Worm (Caenorhabditis elegans) whole organism, L2 larva: ENCODE results near the gene T05H4.4.

Experiments
- C34F6.9 ChIP-seq: fragments of 150-350 bp; optimal IDR thresholded peaks from 2 replicates; lab custom pipeline; 2014; ENCODE audit warnings: missing biosample characterization, missing genetic modification characterization
- F13H6.1 ChIP-seq: sonication (generic microtip); optimal IDR thresholded peaks from 2 replicates; lab custom pipeline; 2016; ENCODE audit warnings: missing genetic modification characterization, missing compliant biosample characterization
- Y55F3AM.14 ChIP-seq: fragments of 200-800 bp; sonication (Bioruptor generic); optimal IDR thresholded peaks from 2 replicates; lab custom pipeline; 2018; ENCODE audit warnings: mild to moderate bottlenecking, missing genetic modification characterization, missing compliant biosample characterization
- ZK546.5 ChIP-seq: sonication (generic microtip); optimal IDR thresholded peaks from 2 replicates; lab custom pipeline; 2017; ENCODE audit warnings: missing biosample characterization, missing genetic modification characterization
- ama-1 ChIP-seq: fragments of 150-350 bp; optimal IDR thresholded peaks from 2 replicates; lab custom pipeline; 2018; ENCODE audit warnings: inconsistent platforms
- ceh-16 ChIP-seq: fragments of 150-350 bp; optimal IDR thresholded peaks from 2 replicates; lab custom pipeline; 2014; ENCODE audit warnings: missing biosample characterization, missing genetic modification characterization
- ceh-82 ChIP-seq: fragments of 150-350 bp; optimal IDR thresholded peaks from 2 replicates; lab custom pipeline; 2014; ENCODE audit warnings: missing biosample characterization, missing genetic modification characterization
- crh-2 ChIP-seq: sonication (generic microtip); optimal IDR thresholded peaks from 2 replicates; lab custom pipeline; 2017; ENCODE audit warnings: missing biosample characterization, missing genetic modification characterization
- dmd-4 ChIP-seq: sonication (generic microtip); optimal IDR thresholded peaks from 2 replicates; lab custom pipeline; 2017; ENCODE audit warnings: missing biosample characterization, missing genetic modification characterization
- elt-1 ChIP-seq: fragments of 150-350 bp; optimal IDR thresholded peaks from 2 replicates; lab custom pipeline; 2014; ENCODE audit warnings: missing biosample characterization, missing genetic modification characterization
- fos-1 ChIP-seq: fragments of 150-350 bp; optimal IDR thresholded peaks from 2 replicates; lab custom pipeline; 2014; ENCODE audit warnings: missing biosample characterization, missing genetic modification characterization
- lin-11 ChIP-seq: fragments of 150-350 bp; sonication (generic microtip); optimal IDR thresholded peaks from 2 replicates; lab custom pipeline; 2014; ENCODE audit warnings: missing biosample characterization, missing genetic modification characterization, inconsistent platforms, mixed read lengths
- lin-39 ChIP-seq: fragments of 150-350 bp; optimal IDR thresholded peaks from 2 replicates; lab custom pipeline; 2014; ENCODE audit warnings: missing biosample characterization, missing genetic modification reagents, missing genetic modification characterization
- lsy-2 ChIP-seq, 2 experiments: fragments of 150-350 bp in 1 of 2; sonication (generic microtip) in 1 of 2; optimal IDR thresholded peaks; 2 replicates each; lab custom pipeline; 2014 to 2017; ENCODE audit warnings: missing biosample characterization in 2 of 2, missing genetic modification characterization in 2 of 2
- mab-5 ChIP-seq: fragments of 150-350 bp; optimal IDR thresholded peaks from 2 replicates; lab custom pipeline; 2014; ENCODE audit warnings: missing biosample characterization, missing genetic modification characterization
- mdl-1 ChIP-seq, 2 experiments: fragments of 150-350 bp in 1 of 2; sonication (generic microtip) in 1 of 2; optimal IDR thresholded peaks; 2 replicates each; lab custom pipeline; 2017; ENCODE audit warnings: missing biosample characterization in 2 of 2, missing genetic modification characterization in 2 of 2
- nhr-10 ChIP-seq: sonication (generic microtip); optimal IDR thresholded peaks from 2 replicates; lab custom pipeline; 2017; ENCODE audit warnings: missing biosample characterization, missing genetic modification characterization
- nhr-11 ChIP-seq: fragments of 150-350 bp; optimal IDR thresholded peaks from 2 replicates; lab custom pipeline; 2014; ENCODE audit warnings: missing biosample characterization, missing genetic modification characterization
- nhr-12 ChIP-seq: fragments of 150-350 bp; optimal IDR thresholded peaks from 2 replicates; lab custom pipeline; 2014; ENCODE audit warnings: missing biosample characterization, missing genetic modification characterization
- nhr-129 ChIP-seq: fragments of 150-350 bp; optimal IDR thresholded peaks from 2 replicates; lab custom pipeline; 2014; ENCODE audit warnings: missing biosample characterization, missing genetic modification characterization
- nhr-23 ChIP-seq: fragments of 150-350 bp; optimal IDR thresholded peaks from 2 replicates; lab custom pipeline; 2014; ENCODE audit warnings: missing biosample characterization, missing genetic modification reagents, missing genetic modification characterization
- nhr-237 ChIP-seq: fragments of 150-350 bp; optimal IDR thresholded peaks from 2 replicates; lab custom pipeline; 2014; ENCODE audit warnings: missing biosample characterization, missing genetic modification characterization
- nhr-25 ChIP-seq: fragments of 150-350 bp; sonication (generic microtip); optimal IDR thresholded peaks from 3 replicates; lab custom pipeline; 2014; ENCODE audit warnings: missing biosample characterization, missing genetic modification characterization
- nhr-6 ChIP-seq: fragments of 150-350 bp; optimal IDR thresholded peaks from 2 replicates; lab custom pipeline; 2014; ENCODE audit warnings: missing biosample characterization, missing genetic modification characterization
- nhr-77 ChIP-seq: fragments of 150-350 bp; optimal IDR thresholded peaks from 2 replicates; lab custom pipeline; 2014; ENCODE audit warnings: missing biosample characterization, missing genetic modification characterization
- sma-3 ChIP-seq: sonication (generic microtip); optimal IDR thresholded peaks from 2 replicates; lab custom pipeline; 2016; ENCODE audit warnings: missing genetic modification reagents, missing genetic modification characterization, missing compliant biosample characterization
- sma-9 ChIP-seq, 2 experiments: fragments of 150-350 bp in 1 of 2; sonication (generic microtip) in 1 of 2; optimal IDR thresholded peaks; 2 replicates each; lab custom pipeline; 2014 to 2016; ENCODE audit warnings: missing genetic modification characterization in 2 of 2, mild to moderate bottlenecking in 1 of 2, missing biosample characterization in 1 of 2, missing compliant biosample characterization in 1 of 2, missing genetic modification reagents in 1 of 2, moderate library complexity in 1 of 2
- unc-39 ChIP-seq: fragments of 150-350 bp; optimal IDR thresholded peaks from 2 replicates; lab custom pipeline; 2014; ENCODE audit warnings: missing biosample characterization, missing genetic modification characterization
- unc-55 ChIP-seq: fragments of 150-350 bp; sonication (generic microtip); optimal IDR thresholded peaks from 3 replicates; lab custom pipeline; 2014; ENCODE audit warnings: missing biosample characterization, missing genetic modification reagents, missing genetic modification characterization
- unc-62 ChIP-seq: fragments of 150-350 bp; optimal IDR thresholded peaks from 2 replicates; lab custom pipeline; 2014; ENCODE audit warnings: missing biosample characterization, missing genetic modification reagents, missing genetic modification characterization
- ztf-11 ChIP-seq: sonication (generic microtip); optimal IDR thresholded peaks from 2 replicates; lab custom pipeline; 2017; ENCODE audit warnings: missing biosample characterization, missing genetic modification characterization

The T05H4.4 gene

ce11 chrV:6453122-6453521 is 14.4 kb downstream of the T05H4.4 start, which contains the start of gene acl-9:
Gene acl-9, plus strand, starts transcription at chrV:6453226.
- TF ChIP-seq nhr-10 (tag; lab: Kevin White, UChicago) (no peak), sma-9 (GFP tag; optimal IDR thresholded peaks at IDR 0.05; lab: Kevin White, UChicago) (no peak), sma-9 (tag; optimal IDR thresholded peaks at IDR 0.05; lab: Kevin White, UChicago) (no peak), dmd-4 (tag; lab: Kevin White, UChicago) (no peak), sma-3 (GFP tag; lab: Kevin White, UChicago) (no peak), lin-11 (no peak), lin-39 (tag; lab: Kevin White, UChicago) (no peak), nhr-25 (tag; lab: Kevin White, UChicago) (no peak), ztf-11 (tag; lab: Kevin White, UChicago) (no peak), nhr-237 (no peak), nhr-12 (tag; lab: Kevin White, UChicago) (no peak), ama-1 (lab: Kevin White, UChicago) (no peak), C34F6.9 (tag; lab: Kevin White, UChicago) (no peak), unc-62 (GFP tag; lab: Kevin White, UChicago) (no peak), lsy-2 (tag; optimal IDR thresholded peaks at IDR 0.05; lab: Kevin White, UChicago) (no peak), unc-55 (no peak), nhr-6 (tag; lab: Kevin White, UChicago) (no peak)

DNA sequence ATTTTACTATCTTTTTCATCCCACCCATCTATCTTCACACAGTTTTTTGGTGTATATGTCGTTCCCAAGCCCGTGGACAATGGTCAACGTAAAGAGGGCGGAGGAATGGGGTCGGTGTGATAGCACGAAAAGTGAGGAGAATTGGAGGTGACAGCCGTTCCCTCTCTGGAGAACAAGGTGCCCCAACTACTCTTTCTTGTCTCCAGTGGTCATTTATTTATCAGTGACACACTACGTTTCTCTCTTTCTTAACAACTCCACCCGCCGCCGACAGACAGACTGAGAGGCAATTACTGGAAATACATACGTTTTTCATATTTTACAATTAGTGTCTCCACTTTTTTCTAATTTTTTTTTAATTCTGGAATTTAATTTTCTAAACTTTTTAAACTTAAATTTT is 18.2 kb downstream of the T05H4.4 start:
- TF ChIP-seq nhr-11 (tag; lab: Kevin White, UChicago), result no peak
- peak; percentile 5 for TF ChIP-seq F13H6.1 (tag; lab: Kevin White, UChicago)
- TF ChIP-seq nhr-23 (tag; lab: Kevin White, UChicago), result no peak

DNA sequence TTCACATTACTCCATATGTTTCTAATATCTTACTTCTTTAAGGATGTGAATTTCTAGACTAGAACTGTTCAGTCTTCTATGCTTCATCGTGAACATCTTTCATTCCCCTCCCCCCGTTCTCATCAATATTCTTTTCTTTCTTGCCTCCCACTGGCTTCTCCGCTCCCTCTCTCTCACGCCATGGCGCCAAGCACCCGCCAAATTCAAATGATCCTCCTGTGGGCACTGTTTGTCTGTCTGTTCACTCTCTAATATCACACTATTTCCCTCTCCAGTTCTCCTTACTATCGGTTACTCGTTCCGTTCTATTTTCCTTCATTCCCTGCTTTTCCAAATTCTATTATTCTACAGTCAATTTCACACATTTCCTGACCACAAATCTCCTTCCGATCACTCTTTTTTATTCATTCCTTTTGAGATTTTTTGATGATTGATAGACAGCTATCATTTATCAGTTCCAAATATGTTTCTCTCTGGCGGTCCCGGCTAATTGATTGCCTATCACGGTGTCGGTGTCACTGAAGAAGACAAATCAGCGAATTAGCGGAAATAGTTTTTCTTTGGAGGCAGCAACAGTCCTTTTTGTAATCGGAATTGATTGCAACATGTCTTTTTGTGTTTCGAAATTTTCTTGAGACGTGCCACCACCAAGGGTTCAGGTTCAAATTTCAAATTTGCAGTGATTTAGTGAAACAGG is 19.7 kb downstream of the T05H4.4 start:
- TF ChIP-seq nhr-23 (tag; lab: Kevin White, UChicago) (no peak), ceh-16 (tag; lab: Kevin White, UChicago) (peak; percentile 33)

- TF ChIP-seq ZK546.5 (tag; lab: Kevin White, UChicago) (no peak), C34F6.9 (tag; lab: Kevin White, UChicago) (no peak), elt-1 (no peak)
Observed at ce11 chrV:6461250-6461649, 22.5 kb downstream of the T05H4.4 start.

DNA sequence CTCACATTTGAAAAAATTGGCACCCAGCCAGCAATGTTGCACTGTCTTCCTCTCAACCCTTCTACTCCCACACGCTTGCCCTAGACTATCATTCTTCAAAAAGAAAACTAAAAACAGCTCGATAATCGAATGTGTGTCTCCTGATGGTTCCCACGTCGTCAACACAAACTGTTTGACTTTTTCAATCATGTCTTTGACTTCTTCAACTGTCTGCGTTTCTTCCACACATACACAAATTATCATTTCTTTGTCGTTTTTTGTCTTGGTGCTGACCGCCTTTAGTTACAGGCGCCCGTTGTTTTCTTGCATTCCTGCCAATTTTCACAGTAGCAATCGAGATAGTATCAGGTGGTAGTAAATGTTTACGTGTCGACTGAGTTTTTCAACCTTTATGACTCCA is 23.9 kb downstream of the T05H4.4 start:
- no peak for TF ChIP-seq Y55F3AM.14 (GFP tag; lab: Kevin White, UChicago)
- TF ChIP-seq unc-62 (GFP tag; lab: Kevin White, UChicago), result no peak
- TF ChIP-seq sma-3 (GFP tag; lab: Kevin White, UChicago), result no peak
- peak; percentile 61 for TF ChIP-seq crh-2 (tag; lab: Kevin White, UChicago)
- peak; percentile 15 for TF ChIP-seq nhr-129 (tag; lab: Kevin White, UChicago)
- peak; percentile 23 for TF ChIP-seq fos-1 (tag; lab: Kevin White, UChicago)
- no peak for TF ChIP-seq mdl-1 (tag; optimal IDR thresholded peaks at IDR 0.05; lab: Kevin White, UChicago)
- peak; percentile 36 for TF ChIP-seq sma-9 (GFP tag; optimal IDR thresholded peaks at IDR 0.05; lab: Kevin White, UChicago)
- no peak for TF ChIP-seq sma-9 (tag; optimal IDR thresholded peaks at IDR 0.05; lab: Kevin White, UChicago)
- TF ChIP-seq unc-39, result no peak
- no peak for TF ChIP-seq nhr-11 (tag; lab: Kevin White, UChicago)
- TF ChIP-seq mab-5 (tag; lab: Kevin White, UChicago), result no peak

- TF ChIP-seq ceh-82 (tag; lab: Kevin White, UChicago) (no peak), ama-1 (lab: Kevin White, UChicago) (no peak), nhr-77 (no peak)
Observed at ce11 chrV:6464238-6464637, 25.5 kb downstream of the T05H4.4 start.
